Fruit fly (Drosophila melanogaster): ENCODE results near the gene Cf2.
A peak's percentile ranks its signal among the peaks of the same experiment; 100 is the strongest.

The Cf2 gene

DNA sequence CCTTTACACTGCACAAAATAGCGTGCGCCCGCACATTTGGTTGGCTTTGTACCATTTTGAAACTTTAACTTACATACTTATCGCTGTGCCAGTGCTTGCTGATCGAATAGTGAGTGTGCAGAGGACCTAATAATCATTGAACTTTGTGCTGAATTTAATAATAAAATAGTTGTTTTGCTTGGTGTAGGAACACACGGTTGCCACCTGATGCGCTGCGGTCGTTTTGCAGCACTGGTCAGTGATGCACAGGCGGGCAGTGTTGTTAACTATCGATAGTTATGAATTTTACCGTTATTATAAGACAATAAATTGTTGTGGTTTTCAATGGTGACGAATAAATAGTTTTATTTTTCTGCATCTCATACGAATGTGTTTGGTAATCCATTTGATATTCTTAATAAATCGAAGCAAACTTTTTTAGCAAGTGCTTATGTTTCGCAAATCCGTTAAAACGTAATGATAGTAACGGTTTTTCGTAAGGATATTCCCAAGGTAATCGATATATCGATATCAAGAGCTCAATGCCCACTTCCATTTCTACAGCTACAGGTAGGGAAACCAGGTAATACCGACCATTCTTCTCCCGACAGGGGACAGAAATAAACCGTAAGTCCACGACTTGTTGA lies 45.0 kb downstream of the Cf2 start, which contains the start of the genes tank and CG12194 (continued):
- TF ChIP-seq CG11723 (GFP tag; optimal IDR thresholded peaks at IDR 0.05) (peak; percentile 98), CG4328 (GFP tag; optimal IDR thresholded peaks at IDR 0.05) (peak; percentile 85), gcm (GFP tag; optimal IDR thresholded peaks at IDR 0.05) (peak; percentile 98), kni (GFP tag; optimal IDR thresholded peaks at IDR 0.05) (peak; percentile 31), CG9817 (tag; optimal IDR thresholded peaks at IDR 0.05) (peak; percentile 97), HLH4C (GFP tag; IDR thresholded peaks at IDR 0.05; ENCODE audit: partially characterized antibody) (peak; percentile 73), emc (GFP tag; optimal IDR thresholded peaks at IDR 0.05) (peak; percentile 98), CG10274 (GFP tag; optimal IDR thresholded peaks at IDR 0.05) (peak; percentile 93), CG42726 (GFP tag; IDR thresholded peaks at IDR 0.05; ENCODE audit: partially characterized antibody) (peak; percentile 69), CG18262 (tag; optimal IDR thresholded peaks at IDR 0.05) (peak; percentile 98), CG8944 (GFP tag; optimal IDR thresholded peaks at IDR 0.05) (peak; percentile 99), kay (GFP tag; optimal IDR thresholded peaks at IDR 0.05) (peak; percentile 98), sisA (GFP tag; IDR thresholded peaks at IDR 0.05) (peak; percentile 100), MTF-1 (GFP tag; optimal IDR thresholded peaks at IDR 0.05; ENCODE audit: borderline replicate concordance) (peak; percentile 98), CG33213 (GFP tag; optimal IDR thresholded peaks at IDR 0.05) (peak; percentile 99), Rfx (GFP tag; IDR thresholded peaks at IDR 0.05) (peak; percentile 100), NK7.1 (GFP tag; optimal IDR thresholded peaks at IDR 0.05) (peak; percentile 98), CG12219 (GFP tag; optimal IDR thresholded peaks at IDR 0.05) (peak; percentile 99), Pdp1 (GFP tag; optimal IDR thresholded peaks at IDR 0.05) (peak; percentile 98 to 99), tx (GFP tag; optimal IDR thresholded peaks at IDR 0.05) (peak; percentile 99), CG10654 (GFP tag; optimal IDR thresholded peaks at IDR 0.05) (peak; percentile 99), CG15011 (GFP tag; optimal IDR thresholded peaks at IDR 0.05) (peak; percentile 95), bowl (GFP tag; IDR thresholded peaks at IDR 0.05) (peak; percentile 97), CG9609 (GFP tag; optimal IDR thresholded peaks at IDR 0.05) (peak; percentile 99), gem (tag; optimal IDR thresholded peaks at IDR 0.05) (peak; percentile 99), GATAe (GFP tag; conservative IDR thresholded peaks at IDR 0.05) (peak; percentile 96), CG3847 (GFP tag; IDR thresholded peaks at IDR 0.05) (peak; percentile 99), CG4282 (GFP tag; optimal IDR thresholded peaks at IDR 0.05) (peak; percentile 98), CG11398 (GFP tag; optimal IDR thresholded peaks at IDR 0.05) (peak; percentile 98), insv (GFP tag; optimal IDR thresholded peaks at IDR 0.05) (peak; percentile 52 to 63), CG18599 (GFP tag; optimal IDR thresholded peaks at IDR 0.05) (peak; percentile 98), CG8765 (GFP tag; IDR thresholded peaks at IDR 0.05) (peak; percentile 98), CG8478 (optimal IDR thresholded peaks at IDR 0.05) (no peak), Ptx1 (GFP tag; IDR thresholded peaks at IDR 0.05) (peak; percentile 100), CTCF (GFP tag; optimal IDR thresholded peaks at IDR 0.05) (peak; percentile 73), CG4730 (GFP tag; IDR thresholded peaks at IDR 0.05) (peak; percentile 99), CG8290 (GFP tag; optimal IDR thresholded peaks at IDR 0.05) (peak; percentile 97), CG8290 (tag; optimal IDR thresholded peaks at IDR 0.05) (peak; percentile 89 to 100), psq (GFP tag; optimal IDR thresholded peaks at IDR 0.05) (peak; percentile 95), CG11695 (GFP tag; IDR thresholded peaks at IDR 0.05) (peak; percentile 99), tll (GFP tag; optimal IDR thresholded peaks at IDR 0.05) (peak in 1 of 2 experiments; percentile 31), pfk (GFP tag; optimal IDR thresholded peaks at IDR 0.05) (peak; percentile 7), lmd (GFP tag; IDR thresholded peaks at IDR 0.05) (peak; percentile 100), Sry-β (GFP tag; optimal IDR thresholded peaks at IDR 0.05) (peak; percentile 87), CG17912 (GFP tag; optimal IDR thresholded peaks at IDR 0.05) (peak; percentile 90), Mes4 (GFP tag; optimal IDR thresholded peaks at IDR 0.05) (peak; percentile 99), HLH54F (GFP tag; optimal IDR thresholded peaks at IDR 0.05) (peak; percentile 99), Hr39 (optimal IDR thresholded peaks at IDR 0.05) (no peak), Hmx (GFP tag; optimal IDR thresholded peaks at IDR 0.05) (peak; percentile 92), Dll (GFP tag; IDR thresholded peaks at IDR 0.05; ENCODE audit: partially characterized antibody) (peak; percentile 87), CG8924 (tag; optimal IDR thresholded peaks at IDR 0.05) (peak; percentile 98)
